Worm (Caenorhabditis elegans) whole organism, L1 larva: ENCODE measurements around the gene H43I07.1.
A peak's percentile ranks its signal among the peaks of the same experiment; 100 is the strongest.

Experiments used
- F16B12.6 ChIP-seq: fragments of 150-350 bp; optimal IDR thresholded peaks from 2 replicates; lab custom pipeline; 2014; ENCODE audit warnings: missing biosample characterization, missing genetic modification characterization
- aha-1 ChIP-seq: fragments of 150-350 bp; optimal IDR thresholded peaks from 2 replicates; lab custom pipeline; 2014; ENCODE audit warnings: missing biosample characterization, missing genetic modification characterization
- aly-2 ChIP-seq: fragments of 150-350 bp; optimal IDR thresholded peaks from 2 replicates; lab custom pipeline; 2014; ENCODE audit warnings: missing biosample characterization, missing genetic modification characterization
- blmp-1 ChIP-seq: fragments of 150-350 bp; optimal IDR thresholded peaks from 2 replicates; lab custom pipeline; 2014; ENCODE audit warnings: missing biosample characterization, missing genetic modification characterization
- ceh-63 ChIP-seq: fragments of 200-800 bp; sonication (Bioruptor generic); optimal IDR thresholded peaks from 2 replicates; lab custom pipeline; 2018; ENCODE audit warnings: mild to moderate bottlenecking, missing genetic modification characterization, missing compliant biosample characterization
- ceh-8 ChIP-seq: fragments of 200-800 bp; sonication (Bioruptor generic); optimal IDR thresholded peaks from 2 replicates; lab custom pipeline; 2018; ENCODE audit warnings: mild to moderate bottlenecking, missing genetic modification characterization, moderate library complexity, missing compliant biosample characterization
- ceh-90 ChIP-seq: sonication (generic microtip); optimal IDR thresholded peaks from 2 replicates; lab custom pipeline; 2016; ENCODE audit warnings: missing genetic modification characterization, missing compliant biosample characterization
- dpl-1 ChIP-seq, 3 experiments: fragments of 150-350 bp in 2 of 3; sonication (generic microtip) in 1 of 3; optimal IDR thresholded peaks; 2 replicates each; lab custom pipeline; 2014 to 2017; ENCODE audit warnings: missing biosample characterization in 3 of 3, missing genetic modification characterization in 3 of 3, missing genetic modification reagents in 3 of 3
- efl-1 ChIP-seq, 4 experiments: fragments of 150-350 bp; optimal IDR thresholded peaks in 3 of 4; peaks in 1 of 4; 1 replicate in 1 of 4; 2 replicates in 3 of 4; lab custom pipeline; 2014; ENCODE audit warnings: missing biosample characterization in 2 of 4, missing genetic modification characterization in 2 of 4, missing genetic modification reagents in 2 of 4
- elt-2 ChIP-seq: sonication (generic microtip); optimal IDR thresholded peaks from 2 replicates; lab custom pipeline; 2016; ENCODE audit warnings: missing genetic modification characterization, mild to moderate bottlenecking, inconsistent platforms, missing compliant biosample characterization, missing genetic modification reagents
- elt-3 ChIP-seq, 6 experiments: fragments of 150-350 bp in 1 of 6; sonication (generic microtip); optimal IDR thresholded peaks; 2 replicates each; lab custom pipeline; 2017 to 2018; ENCODE audit warnings: missing biosample characterization in 6 of 6, missing genetic modification characterization in 6 of 6, inconsistent platforms in 1 of 6
- ets-5 ChIP-seq: fragments of 200-800 bp; sonication (Bioruptor generic); IDR thresholded peaks from 2 replicates; pipeline ENCODE4 v1.3.6; 2022; ENCODE audit warnings: missing genetic modification characterization, missing compliant biosample characterization
- fkh-4 ChIP-seq: sonication (generic microtip); optimal IDR thresholded peaks from 2 replicates; lab custom pipeline; 2016; ENCODE audit warnings: missing compliant biosample characterization, missing genetic modification characterization, borderline replicate concordance
- fos-1 ChIP-seq: fragments of 150-350 bp; optimal IDR thresholded peaks from 2 replicates; lab custom pipeline; 2014; ENCODE audit warnings: missing biosample characterization, missing genetic modification characterization
- grh-1 ChIP-seq: fragments of 200-800 bp; sonication (Bioruptor generic); IDR thresholded peaks from 2 replicates; pipeline ENCODE4 v1.3.6; 2022; ENCODE audit warnings: missing genetic modification reagents, missing genetic modification characterization, missing compliant biosample characterization
- hlh-17 ChIP-seq: fragments of 200-800 bp; sonication (Bioruptor generic); optimal IDR thresholded peaks from 2 replicates; lab custom pipeline; 2018; ENCODE audit warnings: missing genetic modification characterization, mild to moderate bottlenecking, missing compliant biosample characterization, moderate library complexity, borderline replicate concordance
- hlh-4 ChIP-seq: sonication (generic microtip); optimal IDR thresholded peaks from 2 replicates; lab custom pipeline; 2016; ENCODE audit warnings: mild to moderate bottlenecking, missing genetic modification characterization, missing compliant biosample characterization
- lin-14 ChIP-seq: fragments of 200-800 bp; sonication (Bioruptor generic); optimal IDR thresholded peaks from 2 replicates; lab custom pipeline; 2018; ENCODE audit warnings: mild to moderate bottlenecking, missing genetic modification characterization, moderate library complexity, missing compliant biosample characterization
- lin-35 ChIP-seq, 2 experiments: fragments of 150-350 bp; optimal IDR thresholded peaks; 2 replicates each; lab custom pipeline; 2014; ENCODE audit warnings: missing biosample characterization in 2 of 2, missing genetic modification characterization in 2 of 2, missing genetic modification reagents in 2 of 2
- lsy-2 ChIP-seq, 2 experiments: fragments of 150-350 bp; optimal IDR thresholded peaks; 2 replicates each; lab custom pipeline; 2014; ENCODE audit warnings: missing biosample characterization in 2 of 2, missing genetic modification characterization in 2 of 2
- mab-9 ChIP-seq: fragments of 200-800 bp; sonication (Bioruptor generic); IDR thresholded peaks from 2 replicates; pipeline ENCODE4 v1.3.6; 2022; ENCODE audit warnings: missing genetic modification reagents, missing genetic modification characterization, missing compliant biosample characterization
- mdl-1 ChIP-seq, 2 experiments: fragments of 150-350 bp; optimal IDR thresholded peaks; 2 replicates each; lab custom pipeline; 2014 to 2017; ENCODE audit warnings: missing biosample characterization in 2 of 2, missing genetic modification characterization in 2 of 2, inconsistent platforms in 1 of 2
- mep-1 ChIP-seq: fragments of 150-350 bp; optimal IDR thresholded peaks from 2 replicates; lab custom pipeline; 2014; ENCODE audit warnings: missing biosample characterization, missing genetic modification characterization
- nhr-11 ChIP-seq: fragments of 150-350 bp; optimal IDR thresholded peaks from 2 replicates; lab custom pipeline; 2014; ENCODE audit warnings: missing biosample characterization, missing genetic modification characterization
- nhr-12 ChIP-seq: sonication (generic microtip); optimal IDR thresholded peaks from 2 replicates; lab custom pipeline; 2017; ENCODE audit warnings: missing biosample characterization, missing genetic modification characterization
- nhr-19 ChIP-seq: fragments of 200-800 bp; sonication (Bioruptor generic); conservative IDR thresholded peaks from 2 replicates; pipeline ENCODE4 v1.3.6; 2022; ENCODE audit warnings: missing genetic modification characterization, missing compliant biosample characterization
- nhr-20 ChIP-seq: sonication (generic microtip); optimal IDR thresholded peaks from 2 replicates; lab custom pipeline; 2016; ENCODE audit warnings: mild to moderate bottlenecking, missing genetic modification characterization, missing compliant biosample characterization
- nhr-47 ChIP-seq: sonication (generic microtip); optimal IDR thresholded peaks from 2 replicates; lab custom pipeline; 2016; ENCODE audit warnings: mild to moderate bottlenecking, missing genetic modification characterization, moderate library complexity, missing compliant biosample characterization
- nhr-71 ChIP-seq: sonication (generic microtip); optimal IDR thresholded peaks from 2 replicates; lab custom pipeline; 2016; ENCODE audit warnings: mild to moderate bottlenecking, missing genetic modification characterization, moderate library complexity, missing compliant biosample characterization
- nhr-76 ChIP-seq: sonication (generic microtip); optimal IDR thresholded peaks from 2 replicates; lab custom pipeline; 2017; ENCODE audit warnings: missing biosample characterization, missing genetic modification characterization
- nhr-85 ChIP-seq: sonication (generic microtip); peaks from one replicate; lab custom pipeline; 2016; ENCODE audit warnings: missing genetic modification characterization, inconsistent platforms, missing compliant biosample characterization
- nhr-90 ChIP-seq: sonication (generic microtip); optimal IDR thresholded peaks from 2 replicates; lab custom pipeline; 2016; ENCODE audit warnings: mild to moderate bottlenecking, missing genetic modification characterization, missing compliant biosample characterization; ENCODE audit not compliant: poor library complexity
- pqm-1 ChIP-seq: sonication (generic microtip); optimal IDR thresholded peaks from 3 replicates; lab custom pipeline; 2017; ENCODE audit warnings: missing biosample characterization, missing genetic modification characterization
- snpc-4 ChIP-seq: fragments of 150-350 bp; optimal IDR thresholded peaks from 2 replicates; lab custom pipeline; 2014; ENCODE audit warnings: missing biosample characterization, missing genetic modification characterization
- snu-23 ChIP-seq: sonication (generic microtip); optimal IDR thresholded peaks from 2 replicates; lab custom pipeline; 2016; ENCODE audit warnings: missing genetic modification characterization, missing compliant biosample characterization
- sox-4 ChIP-seq: sonication (generic microtip); optimal IDR thresholded peaks from 2 replicates; lab custom pipeline; 2016; ENCODE audit warnings: missing genetic modification characterization, missing compliant biosample characterization
- sptf-1 ChIP-seq: fragments of 150-350 bp; optimal IDR thresholded peaks from 2 replicates; lab custom pipeline; 2014; ENCODE audit warnings: missing biosample characterization, missing genetic modification characterization
- tlp-1 ChIP-seq: fragments of 150-350 bp; optimal IDR thresholded peaks from 2 replicates; lab custom pipeline; 2014; ENCODE audit warnings: missing biosample characterization, missing genetic modification characterization
- unc-130 ChIP-seq: fragments of 150-350 bp; optimal IDR thresholded peaks from 2 replicates; lab custom pipeline; 2017; ENCODE audit warnings: missing biosample characterization, missing genetic modification characterization, inconsistent platforms
- unc-30 ChIP-seq: sonication (generic microtip); optimal IDR thresholded peaks from 2 replicates; lab custom pipeline; 2017; ENCODE audit warnings: missing biosample characterization, missing genetic modification characterization
- unc-62 ChIP-seq: fragments of 150-350 bp; optimal IDR thresholded peaks from 2 replicates; lab custom pipeline; 2014; ENCODE audit warnings: missing biosample characterization, missing genetic modification reagents, missing genetic modification characterization
- unc-86 ChIP-seq: sonication (generic microtip); optimal IDR thresholded peaks from 2 replicates; lab custom pipeline; 2016; ENCODE audit warnings: missing genetic modification characterization, missing compliant biosample characterization
- vab-15 ChIP-seq: sonication (generic microtip); optimal IDR thresholded peaks from 2 replicates; lab custom pipeline; 2017; ENCODE audit warnings: missing genotype, mild to moderate bottlenecking, missing genetic modification characterization, missing compliant biosample characterization
- xbp-1 ChIP-seq: sonication (generic microtip); optimal IDR thresholded peaks from 2 replicates; lab custom pipeline; 2016; ENCODE audit warnings: missing genetic modification characterization, missing compliant biosample characterization
- zip-4 ChIP-seq: fragments of 200-800 bp; sonication (Bioruptor generic); optimal IDR thresholded peaks from 2 replicates; lab custom pipeline; 2018; ENCODE audit warnings: mild to moderate bottlenecking, missing genetic modification characterization, moderate library complexity, missing compliant biosample characterization
- ztf-4 ChIP-seq: fragments of 150-350 bp; optimal IDR thresholded peaks from 2 replicates; lab custom pipeline; 2014; ENCODE audit warnings: missing biosample characterization, missing genetic modification characterization

The H43I07.1 gene

DNA sequence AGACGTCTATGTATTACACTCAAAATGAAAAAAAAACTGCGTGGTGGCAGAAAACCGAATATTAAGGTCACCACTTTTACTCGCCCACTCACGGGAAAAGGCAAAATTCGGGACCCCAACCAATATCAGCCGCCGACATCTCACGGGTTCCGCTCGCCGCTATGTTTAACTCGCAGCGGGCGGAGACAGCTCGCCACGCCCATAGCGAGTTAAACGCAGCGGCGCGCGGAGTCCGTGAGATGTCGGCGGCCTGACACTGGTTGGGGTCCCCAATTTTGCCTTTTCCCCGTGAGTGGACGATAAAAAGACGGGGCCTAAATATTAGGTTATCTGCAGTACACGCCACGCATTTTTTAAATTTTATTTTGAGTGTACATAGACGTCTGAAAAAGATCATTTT is 22.0 kb upstream of the H43I07.1 start:
- TF ChIP-seq ztf-4 (tag; lab: Kevin White, UChicago) = no peak
- no peak for TF ChIP-seq nhr-11 (tag; lab: Kevin White, UChicago)
- no peak for TF ChIP-seq hlh-4 (tag; lab: Kevin White, UChicago)
- peak; percentile 32 for TF ChIP-seq snpc-4 (tag; lab: Kevin White, UChicago)
- no peak for TF ChIP-seq fkh-4 (tag; lab: Kevin White, UChicago)
- no peak for TF ChIP-seq unc-130 (tag; lab: Kevin White, UChicago)
- no peak for TF ChIP-seq nhr-47 (tag; lab: Kevin White, UChicago)
- no peak for TF ChIP-seq pqm-1 (tag; lab: Kevin White, UChicago)
- no peak for TF ChIP-seq ets-5 (GFP tag; lab: Robert Waterston, UW)
- no peak for TF ChIP-seq sox-4 (tag; lab: Kevin White, UChicago)
- TF ChIP-seq sptf-1 (tag; lab: Kevin White, UChicago) = no peak
- TF ChIP-seq efl-1 (optimal IDR thresholded peaks at IDR 0.05; lab: Kevin White, UChicago) = no peak
- TF ChIP-seq efl-1 (GFP tag; optimal IDR thresholded peaks at IDR 0.05 in 1 of 2; lab: Kevin White, UChicago) = peak in 1 of 2 experiments; percentile 52
- TF ChIP-seq fos-1 (tag; lab: Kevin White, UChicago) = no peak
- TF ChIP-seq mab-9 = no peak
- no peak for TF ChIP-seq unc-86 (tag; lab: Kevin White, UChicago)
- TF ChIP-seq, all 84 proteins: peak for 2

DNA sequence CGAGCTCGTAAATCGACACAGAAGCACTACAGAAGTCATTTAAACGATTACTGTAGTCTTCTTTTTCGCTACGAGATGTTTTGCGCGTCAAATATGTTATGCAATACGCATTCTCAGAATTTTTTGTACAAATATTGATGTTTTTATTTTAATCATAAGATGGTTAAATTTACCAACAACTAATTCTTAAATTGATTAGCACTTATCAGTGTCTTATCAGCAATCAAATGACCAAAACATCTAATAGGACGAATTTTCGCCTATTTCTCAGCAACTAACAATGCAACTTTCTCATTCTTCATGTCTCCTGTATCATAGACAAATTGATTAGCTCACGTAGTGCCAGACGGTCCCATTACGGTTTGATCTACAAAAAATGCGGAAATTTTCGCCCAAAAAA is 18.6 kb upstream of the H43I07.1 start:
- no peak for TF ChIP-seq blmp-1 (tag; lab: Kevin White, UChicago)
- TF ChIP-seq fos-1 (tag; lab: Kevin White, UChicago) = no peak
- no peak for TF ChIP-seq mep-1
- no peak for TF ChIP-seq unc-62 (GFP tag; lab: Kevin White, UChicago)

DNA sequence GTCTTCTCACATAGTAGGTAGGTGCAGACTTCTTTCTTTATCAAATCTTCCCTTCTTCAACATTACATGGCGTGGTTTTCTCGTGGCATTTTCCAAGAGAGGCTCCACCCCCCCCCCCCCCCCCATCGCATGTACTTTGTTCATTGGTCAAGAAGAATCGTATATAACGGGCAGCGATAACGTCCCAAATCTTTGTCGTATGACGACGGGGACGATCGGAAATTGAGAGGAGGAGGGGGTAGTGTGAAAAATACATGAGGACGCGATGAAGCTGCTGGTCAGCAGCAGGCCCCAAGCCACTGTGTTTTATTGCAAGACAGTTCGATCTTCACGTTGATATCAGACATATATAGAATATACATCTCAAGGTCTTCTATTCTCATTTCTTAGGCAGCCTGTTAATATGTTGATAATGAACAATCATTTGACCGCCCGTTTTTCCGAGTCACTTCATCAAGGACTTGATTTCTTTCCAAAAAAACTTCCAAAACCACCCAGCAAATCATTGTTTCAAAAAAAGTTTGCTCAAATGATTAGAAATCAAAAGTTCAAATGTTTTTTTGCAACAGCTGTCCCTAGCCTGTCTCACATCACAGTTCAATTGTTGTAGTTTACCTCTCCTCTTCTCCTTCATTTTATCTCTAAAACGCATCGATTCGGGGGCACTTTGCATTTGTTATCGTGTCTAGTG is 17.9 kb upstream of the H43I07.1 start:
- peak; percentile 36 for TF ChIP-seq snu-23
- TF ChIP-seq pqm-1 (tag; lab: Kevin White, UChicago) = no peak
- TF ChIP-seq vab-15 (tag; lab: Kevin White, UChicago) = no peak
- TF ChIP-seq zip-4 (GFP tag; lab: Kevin White, UChicago) = no peak
- no peak for TF ChIP-seq lsy-2 (tag; optimal IDR thresholded peaks at IDR 0.05; lab: Kevin White, UChicago)
- TF ChIP-seq grh-1 (GFP tag; lab: Robert Waterston, UW) = peak; percentile 27; the same call in 1 of the 2 replicates
- TF ChIP-seq mdl-1 (tag; optimal IDR thresholded peaks at IDR 0.05; lab: Kevin White, UChicago) = peak in 1 of 2 experiments; percentile 20
- TF ChIP-seq elt-3 (tag; optimal IDR thresholded peaks at IDR 0.05; lab: Kevin White, UChicago) = no peak
- peak; percentile 78 for TF ChIP-seq nhr-71 (tag; lab: Kevin White, UChicago)
- no peak for TF ChIP-seq ztf-4 (tag; lab: Kevin White, UChicago)
- TF ChIP-seq blmp-1 (tag; lab: Kevin White, UChicago) = peak; percentile 16
- peak in 1 of 2 experiments; percentile 1 for TF ChIP-seq lin-35 (GFP tag; optimal IDR thresholded peaks at IDR 0.05; lab: Kevin White, UChicago)
- TF ChIP-seq snpc-4 (tag; lab: Kevin White, UChicago) = no peak
- TF ChIP-seq ceh-90 (tag; lab: Kevin White, UChicago) = no peak
- TF ChIP-seq nhr-85 (tag; lab: Kevin White, UChicago) = peak; percentile 54
- no peak for TF ChIP-seq sox-4 (tag; lab: Kevin White, UChicago)
- no peak for TF ChIP-seq nhr-12 (tag; lab: Kevin White, UChicago)
- no peak for TF ChIP-seq fkh-4 (tag; lab: Kevin White, UChicago)
- TF ChIP-seq ceh-63 (GFP tag; lab: Kevin White, UChicago) = no peak
- no peak for TF ChIP-seq mep-1
- TF ChIP-seq nhr-19 (GFP tag; lab: Robert Waterston, UW) = peak; percentile 68
- no peak for TF ChIP-seq unc-30 (tag; lab: Kevin White, UChicago)
- no peak for TF ChIP-seq aly-2 (tag; lab: Kevin White, UChicago)
- no peak for TF ChIP-seq unc-62 (GFP tag; lab: Kevin White, UChicago)
- no peak for TF ChIP-seq tlp-1
- TF ChIP-seq F16B12.6 (tag; lab: Kevin White, UChicago) = no peak
- TF ChIP-seq ceh-8 (GFP tag; lab: Kevin White, UChicago) = no peak
- peak; percentile 70 for TF ChIP-seq elt-2
- peak; percentile 78 for TF ChIP-seq lin-14
- TF ChIP-seq nhr-47 (tag; lab: Kevin White, UChicago) = peak; percentile 32
- TF ChIP-seq nhr-76 = no peak
- no peak for TF ChIP-seq aha-1 (tag; lab: Kevin White, UChicago)
- no peak for TF ChIP-seq hlh-17 (GFP tag; lab: Kevin White, UChicago)
- peak; percentile 57 for TF ChIP-seq nhr-90
- TF ChIP-seq nhr-20 (tag; lab: Kevin White, UChicago) = peak; percentile 64
- TF ChIP-seq xbp-1 (tag; lab: Kevin White, UChicago) = peak; percentile 12
- TF ChIP-seq dpl-1 (GFP tag; optimal IDR thresholded peaks at IDR 0.05; lab: Kevin White, UChicago) = peak in 1 of 3 experiments; percentile 19
